Fruit fly (Drosophila melanogaster): ENCODE measurements around the gene comt.

- TF ChIP-seq bab1 (GFP tag; optimal IDR thresholded peaks at IDR 0.05) (peak; percentile 7), CG7101 (tag; optimal IDR thresholded peaks at IDR 0.05) (no peak), ovo (GFP tag; optimal IDR thresholded peaks at IDR 0.05) (no peak), Hr96 (GFP tag; optimal IDR thresholded peaks at IDR 0.05) (no peak), CG12768 (GFP tag; optimal IDR thresholded peaks at IDR 0.05) (no peak), CG11617 (GFP tag; optimal IDR thresholded peaks at IDR 0.05) (no peak), CG1620 (GFP tag; optimal IDR thresholded peaks at IDR 0.05) (no peak)
Observed at dm6 chrX:13221835-13222234, 37.0 kb upstream of the comt start.

Measured in whole organism, adult.